Fruit fly (Drosophila melanogaster) S2 (cell line): Measurements from ENCODE around the gene Cnx99A.

Experiments used
- CG8478 ChIP-seq: fragments of >200 bp; optimal IDR thresholded peaks from 2 replicates; lab custom pipeline; 2018
- CTCF ChIP-seq, 2 experiments: fragments of >200 bp; optimal IDR thresholded peaks; 2 replicates each; lab custom pipeline; 2018

dm6 chr3R:29307639-29308038, 11.8 kb downstream of the Cnx99A start:
- TF ChIP-seq CTCF (optimal IDR thresholded peaks at IDR 0.05; lab: Kevin White, UChicago) (no peak), CG8478 (lab: Kevin White, UChicago) (no peak)
